Fruit fly (Drosophila melanogaster) Kc167 (cell line): Measurements from ENCODE around the gene CG32452.

ENCODE experiments used
- h ChIP-seq: fragments of >200 bp; optimal IDR thresholded peaks from 3 replicates; lab custom pipeline; 2018; ENCODE audit warnings: missing external identifiers
- psq ChIP-seq: fragments of >200 bp; optimal IDR thresholded peaks from 2 replicates; lab custom pipeline; 2017; ENCODE audit warnings: missing external identifiers

dm6 chr3L:22680932-22681331 is 36.6 kb upstream of the CG32452 start:
- TF ChIP-seq h (lab: Kevin White, UChicago) (no peak), psq (lab: Kevin White, UChicago) (no peak)
